Fruit fly (Drosophila melanogaster) whole organism, embryonic: ENCODE results near the gene Phb1.

Source experiments
- Adf1 ChIP-seq: fragments of 200-800 bp; sonication (Bioruptor generic); IDR thresholded peaks from 2 replicates; pipeline ENCODE4 v1.3.6; 2022; ENCODE audit warnings: missing biosample characterization, missing genetic modification characterization
- B-H2 ChIP-seq: fragments of 200-800 bp; sonication (Bioruptor generic); optimal IDR thresholded peaks from 2 replicates; lab custom pipeline; 2018; ENCODE audit warnings: missing biosample characterization, mild to moderate bottlenecking, missing genetic modification characterization
- BEAF-32 ChIP-seq: fragments of 200-800 bp; sonication (Bioruptor generic); optimal IDR thresholded peaks from 3 replicates; lab custom pipeline; 2017; ENCODE audit warnings: missing biosample characterization, missing genetic modification characterization, mild to moderate bottlenecking, moderate library complexity, missing genetic modification reagents
- CG10565 ChIP-seq: fragments of 200-800 bp; sonication (Bioruptor generic); optimal IDR thresholded peaks from 3 replicates; lab custom pipeline; 2016; ENCODE audit warnings: missing biosample characterization, mild to moderate bottlenecking, missing genetic modification characterization
- CG1233 ChIP-seq: fragments of 200-800 bp; sonication (Bioruptor generic); optimal IDR thresholded peaks from 4 replicates; lab custom pipeline; 2018; ENCODE audit warnings: missing biosample characterization, mild to moderate bottlenecking, missing genetic modification characterization
- CG1603 ChIP-seq: fragments of 200-800 bp; sonication (Bioruptor generic); optimal IDR thresholded peaks from 2 replicates; lab custom pipeline; 2019; ENCODE audit warnings: missing biosample characterization, mild to moderate bottlenecking, missing genetic modification characterization, moderate library complexity
- CG8765 ChIP-seq: fragments of 200-800 bp; sonication (Bioruptor generic); IDR thresholded peaks from 2 replicates; pipeline ENCODE4 v1.3.6; 2022; ENCODE audit warnings: missing biosample characterization, missing genetic modification characterization
- Dbx ChIP-seq: fragments of 200-800 bp; sonication (Bioruptor generic); IDR thresholded peaks from 3 replicates; pipeline ENCODE4 v1.3.6; 2022; ENCODE audit warnings: missing biosample characterization, missing genetic modification characterization
- Dll ChIP-seq: fragments of 200-800 bp; sonication (Bioruptor generic); IDR thresholded peaks from 4 replicates; pipeline ENCODE4 v1.3.6; 2022; ENCODE audit warnings: missing biosample characterization, missing genetic modification characterization; ENCODE audit not compliant: partially characterized antibody
- Doc3 ChIP-seq: fragments of 200-800 bp; sonication (Bioruptor generic); IDR thresholded peaks from 3 replicates; pipeline ENCODE4 v1.3.6; 2022; ENCODE audit warnings: missing biosample characterization, missing genetic modification characterization; ENCODE audit not compliant: partially characterized antibody
- Dref ChIP-seq: fragments of 200-800 bp; sonication (Bioruptor generic); IDR thresholded peaks from 2 replicates; pipeline ENCODE4 v1.3.6; 2022; ENCODE audit warnings: missing biosample characterization, missing genetic modification characterization
- E2f2 ChIP-seq: fragments of 200-800 bp; sonication (Bioruptor generic); IDR thresholded peaks from 2 replicates; pipeline ENCODE4 v1.3.6; 2022; ENCODE audit warnings: missing biosample characterization, missing genetic modification characterization
- Med ChIP-seq: fragments of 200-800 bp; sonication (Bioruptor generic); peaks from one replicate; lab custom pipeline; 2016; ENCODE audit warnings: missing biosample characterization, missing genetic modification characterization, mild to moderate bottlenecking, inconsistent platforms, moderate library complexity
- Taf1 ChIP-seq: fragments of 200-800 bp; sonication (Bioruptor generic); IDR thresholded peaks from 2 replicates; pipeline ENCODE4 v1.3.6; 2022; ENCODE audit warnings: missing biosample characterization, missing genetic modification characterization
- abd-A ChIP-seq: fragments of 200-800 bp; sonication (Bioruptor generic); optimal IDR thresholded peaks from 3 replicates; lab custom pipeline; 2019; ENCODE audit warnings: missing biosample characterization, mild to moderate bottlenecking, missing genetic modification characterization, moderate library complexity
- bbx ChIP-seq: fragments of 200-800 bp; sonication (Bioruptor generic); IDR thresholded peaks from 2 replicates; pipeline ENCODE4 v1.3.6; 2022; ENCODE audit warnings: missing biosample characterization, missing genetic modification characterization; ENCODE audit not compliant: partially characterized antibody
- caup ChIP-seq: fragments of 200-800 bp; sonication (Bioruptor generic); optimal IDR thresholded peaks from 3 replicates; lab custom pipeline; 2017; ENCODE audit warnings: missing biosample characterization, mild to moderate bottlenecking, missing genetic modification characterization, moderate library complexity; ENCODE audit not compliant: severe bottlenecking
- ems ChIP-seq: fragments of 200-800 bp; sonication (Bioruptor generic); optimal IDR thresholded peaks from 3 replicates; lab custom pipeline; 2016; ENCODE audit warnings: missing biosample characterization, missing genetic modification characterization
- en ChIP-seq: fragments of 200-800 bp; sonication (Bioruptor generic); optimal IDR thresholded peaks from 2 replicates; lab custom pipeline; 2016; ENCODE audit warnings: missing biosample characterization, missing genetic modification characterization
- gcm ChIP-seq: fragments of 200-800 bp; sonication (Bioruptor generic); optimal IDR thresholded peaks from 2 replicates; lab custom pipeline; 2019; ENCODE audit warnings: missing biosample characterization, mild to moderate bottlenecking, missing genetic modification characterization, moderate library complexity
- hb ChIP-seq: fragments of 200-800 bp; sonication (Bioruptor generic); IDR thresholded peaks from 3 replicates; pipeline ENCODE4 v1.3.6; 2022; ENCODE audit warnings: missing biosample characterization, missing genetic modification characterization; ENCODE audit not compliant: partially characterized antibody
- hth ChIP-seq: fragments of >200 bp; optimal IDR thresholded peaks from 2 replicates; lab custom pipeline; 2017; ENCODE audit warnings: inconsistent platforms
- jumu ChIP-seq: fragments of 200-800 bp; sonication (Bioruptor generic); optimal IDR thresholded peaks from 3 replicates; lab custom pipeline; 2016; ENCODE audit warnings: missing biosample characterization, missing genetic modification characterization
- lmd ChIP-seq: fragments of 200-800 bp; sonication (Bioruptor generic); IDR thresholded peaks from 2 replicates; pipeline ENCODE4 v1.3.6; 2022; ENCODE audit warnings: missing biosample characterization, missing genetic modification characterization
- lov ChIP-seq, 2 experiments: fragments of 200-800 bp in 1 of 2; fragments of >200 bp in 1 of 2; sonication (Bioruptor generic) in 1 of 2; IDR thresholded peaks in 1 of 2; optimal IDR thresholded peaks in 1 of 2; 2 replicates in 1 of 2; 3 replicates in 1 of 2; pipeline versions ENCODE4 v1.3.6 to Lab custom; 2017 to 2022; ENCODE audit warnings: missing biosample characterization in 1 of 2, missing genetic modification characterization in 1 of 2
- mld ChIP-seq: fragments of 200-800 bp; sonication (Bioruptor generic); IDR thresholded peaks from 3 replicates; pipeline ENCODE4 v1.3.6; 2022; ENCODE audit warnings: missing biosample characterization, missing genetic modification characterization; ENCODE audit not compliant: partially characterized antibody
- nerfin-1 ChIP-seq: fragments of 200-800 bp; sonication (Bioruptor generic); optimal IDR thresholded peaks from 3 replicates; lab custom pipeline; 2019; ENCODE audit warnings: missing biosample characterization, mild to moderate bottlenecking, missing genetic modification characterization, moderate library complexity
- pros ChIP-seq: fragments of 200-800 bp; sonication (Bioruptor generic); optimal IDR thresholded peaks from 3 replicates; lab custom pipeline; 2019; ENCODE audit warnings: missing biosample characterization, mild to moderate bottlenecking, missing genetic modification characterization, moderate library complexity
- pum ChIP-seq: fragments of 200-800 bp; sonication (Bioruptor generic); optimal IDR thresholded peaks from 2 replicates; lab custom pipeline; 2016; ENCODE audit warnings: missing biosample characterization, missing genetic modification characterization
- pzg ChIP-seq: fragments of 200-800 bp; sonication (Bioruptor generic); optimal IDR thresholded peaks from 3 replicates; lab custom pipeline; 2018; ENCODE audit warnings: missing biosample characterization, mild to moderate bottlenecking, missing genetic modification characterization, moderate library complexity
- schlank ChIP-seq: fragments of 200-800 bp; sonication (Bioruptor generic); optimal IDR thresholded peaks from 2 replicates; lab custom pipeline; 2018; ENCODE audit warnings: missing biosample characterization, mild to moderate bottlenecking, missing genetic modification characterization
- sd ChIP-seq: fragments of 200-800 bp; sonication (Bioruptor generic); optimal IDR thresholded peaks from 3 replicates; lab custom pipeline; 2018; ENCODE audit warnings: missing biosample characterization, mild to moderate bottlenecking, missing genetic modification characterization, moderate library complexity
- sens ChIP-seq: fragments of 200-800 bp; sonication (Bioruptor generic); peaks from one replicate; lab custom pipeline; 2016; ENCODE audit warnings: missing biosample characterization, missing genetic modification characterization
- sqz ChIP-seq: fragments of 200-800 bp; sonication (Bioruptor generic); optimal IDR thresholded peaks from 3 replicates; lab custom pipeline; 2018; ENCODE audit warnings: missing biosample characterization, mild to moderate bottlenecking, missing genetic modification characterization
- tna ChIP-seq: fragments of 200-800 bp; sonication (Bioruptor generic); IDR thresholded peaks from 2 replicates; pipeline ENCODE4 v1.3.6; 2022; ENCODE audit warnings: missing biosample characterization, missing genetic modification characterization; ENCODE audit not compliant: partially characterized antibody
- tup ChIP-seq: fragments of 200-800 bp; sonication (Bioruptor generic); optimal IDR thresholded peaks from 2 replicates; lab custom pipeline; 2016; ENCODE audit warnings: missing biosample characterization, mild to moderate bottlenecking, missing genetic modification characterization, moderate library complexity
- unc-4 ChIP-seq: fragments of 200-800 bp; sonication (Bioruptor generic); IDR thresholded peaks from 2 replicates; pipeline ENCODE4 v1.3.6; 2022; ENCODE audit warnings: missing biosample characterization, missing genetic modification characterization; ENCODE audit not compliant: partially characterized antibody

The Phb1 gene

dm6 chr2L:19123472-19124070 lies at the start of gene Phb1 (continued):
- TF ChIP-seq Doc3 = peak; percentile 76
- no peak for TF ChIP-seq pum (GFP tag; lab: Kevin White, UChicago)
- no peak for TF ChIP-seq Dbx (GFP tag; lab: Robert Waterston, UW)
- peak; percentile 90 for TF ChIP-seq bbx (GFP tag; lab: Robert Waterston, UW)
- TF ChIP-seq jumu (GFP tag; lab: Kevin White, UChicago) = no peak
- TF ChIP-seq ems (GFP tag; lab: Kevin White, UChicago) = no peak
- TF ChIP-seq lmd (GFP tag; lab: Robert Waterston, UW) = no peak
- no peak for TF ChIP-seq CG1603 (tag; lab: Kevin White, UChicago)
- no peak for TF ChIP-seq CG1233
- TF ChIP-seq CG8765 (GFP tag; lab: Robert Waterston, UW) = no peak
- peak; percentile 60 for TF ChIP-seq BEAF-32
- peak; percentile 93 for TF ChIP-seq mld (GFP tag; lab: Robert Waterston, UW)
- TF ChIP-seq tna (GFP tag; lab: Robert Waterston, UW) = peak; percentile 98
- TF ChIP-seq Taf1 (GFP tag; lab: Robert Waterston, UW) = no peak
- TF ChIP-seq E2f2 (GFP tag; lab: Robert Waterston, UW) = peak; percentile 88
- TF ChIP-seq nerfin-1 (tag; lab: Kevin White, UChicago) = no peak
- no peak for TF ChIP-seq CG10565 (GFP tag; lab: Kevin White, UChicago)
- no peak for TF ChIP-seq hth (lab: Kevin White, UChicago)
- peak; percentile 89 for TF ChIP-seq Dref (GFP tag; lab: Robert Waterston, UW)
- peak; percentile 45 for TF ChIP-seq pzg (GFP tag; lab: Kevin White, UChicago)
- no peak for TF ChIP-seq sd (tag; lab: Kevin White, UChicago)
- TF ChIP-seq schlank (tag; lab: Kevin White, UChicago) = no peak
- TF ChIP-seq hb (GFP tag; lab: Robert Waterston, UW) = peak; percentile 92
- TF ChIP-seq unc-4 (GFP tag; lab: Robert Waterston, UW) = peak; percentile 75
- no peak for TF ChIP-seq B-H2
- TF ChIP-seq gcm (GFP tag; lab: Kevin White, UChicago) = no peak
- no peak for TF ChIP-seq en (GFP tag; lab: Kevin White, UChicago)
- TF ChIP-seq, all 482 proteins: peak for 56

DNA sequence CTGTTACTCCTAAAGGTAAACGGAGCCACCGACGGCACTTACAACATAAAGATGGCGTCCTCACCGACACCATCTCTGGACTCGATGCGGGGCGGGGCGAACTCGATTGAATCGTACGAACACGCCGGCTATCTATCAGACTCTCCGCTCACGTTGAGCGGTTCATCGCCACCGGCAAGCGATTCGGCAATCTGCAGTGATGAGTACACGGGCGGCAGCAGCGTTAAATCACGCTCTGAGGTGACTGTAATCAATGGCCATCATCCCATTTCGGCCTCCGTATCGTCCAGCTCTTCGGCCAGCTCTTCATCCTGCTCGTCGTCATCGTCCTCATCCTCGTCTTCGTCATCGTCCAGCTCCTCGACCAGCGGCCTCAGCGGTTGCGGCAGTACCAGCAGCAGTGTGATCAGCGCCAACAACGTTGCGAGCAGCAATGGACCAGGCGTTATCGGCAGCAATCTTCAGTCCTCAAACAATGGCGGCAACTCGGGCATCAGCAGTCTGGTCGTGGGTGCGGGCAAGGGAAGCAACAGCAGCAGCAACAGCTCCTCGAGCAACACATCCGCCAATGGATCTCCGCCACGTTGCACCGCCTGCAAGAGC lies 44.5 kb upstream of the Phb1 start:
- TF ChIP-seq caup (GFP tag; lab: Kevin White, UChicago) = no peak
- TF ChIP-seq mld (GFP tag; lab: Robert Waterston, UW) = 0 out of 3 replicates have a peak, but pooled peaks have one; percentile 14
- TF ChIP-seq Med = peak; percentile 35

- TF ChIP-seq Med = peak; percentile 71
- no peak for TF ChIP-seq Dll (GFP tag; lab: Robert Waterston, UW)
- TF ChIP-seq pros (GFP tag; lab: Kevin White, UChicago) = peak; percentile 96
- no peak for TF ChIP-seq tup (GFP tag; lab: Kevin White, UChicago)
- peak; percentile 46 for TF ChIP-seq sens (GFP tag; lab: Kevin White, UChicago)
- TF ChIP-seq lov (optimal IDR thresholded peaks at IDR 0.05; lab: Kevin White, UChicago) = no peak
- 0 out of 3 replicates have a peak, but pooled peaks have one; percentile 18 for TF ChIP-seq lov (GFP tag; IDR thresholded peaks at IDR 0.05; lab: Robert Waterston, UW)
- TF ChIP-seq Adf1 (GFP tag; lab: Robert Waterston, UW) = peak; percentile 8; the same call in 1 of the 2 replicates
- TF ChIP-seq abd-A (tag; lab: Kevin White, UChicago) = peak; percentile 88
- TF ChIP-seq sqz = peak; percentile 39
Measured at dm6 chr2L:19167135-19167681, 43.5 kb upstream of the Phb1 start.
